Fruit fly (Drosophila melanogaster): ENCODE measurements around the gene CG4953.

DNA sequence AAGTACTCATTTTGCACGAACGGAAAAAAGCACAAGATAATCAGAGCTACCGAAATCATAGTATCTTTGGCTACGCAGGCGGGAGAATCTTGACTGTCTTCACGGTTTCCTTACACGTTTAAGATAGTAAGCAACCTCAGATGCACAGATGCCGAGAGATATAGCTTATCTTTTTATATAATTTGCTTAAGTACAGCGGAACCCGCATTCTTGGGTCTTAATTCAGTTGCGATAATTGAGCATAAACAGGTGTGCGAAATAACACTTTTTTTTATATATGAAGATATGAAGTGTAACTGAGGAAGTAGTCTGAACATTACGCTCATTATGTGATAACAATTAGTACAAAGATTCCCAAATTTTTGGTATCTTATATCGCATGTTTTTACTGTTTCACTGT is 14.3 kb downstream of the CG4953 start, which contains the start of gene CG34043:
- TF ChIP-seq Mnt (GFP tag; optimal IDR thresholded peaks at IDR 0.05), result no peak
- TF ChIP-seq CG1620 (GFP tag; optimal IDR thresholded peaks at IDR 0.05), result no peak
- TF ChIP-seq cnc (optimal IDR thresholded peaks at IDR 0.05), result no peak
- TF ChIP-seq Hr96 (GFP tag; optimal IDR thresholded peaks at IDR 0.05), result no peak
- TF ChIP-seq Crg-1 (GFP tag; optimal IDR thresholded peaks at IDR 0.05), result no peak
- TF ChIP-seq CG14711 (tag; optimal IDR thresholded peaks at IDR 0.05), result no peak
- no peak for TF ChIP-seq bab1 (GFP tag; optimal IDR thresholded peaks at IDR 0.05)
- TF ChIP-seq toe (GFP tag; optimal IDR thresholded peaks at IDR 0.05), result no peak

All from whole organism, adult.